Worm (Caenorhabditis elegans) whole organism, mixed stage, embryonic: Measurements from ENCODE around the gene W01A11.1.

ENCODE experiments used
- ceh-83 ChIP-seq: fragments of 200-800 bp; sonication (Bioruptor generic); optimal IDR thresholded peaks from 2 replicates; lab custom pipeline; 2018; ENCODE audit warnings: mild to moderate bottlenecking, missing genetic modification characterization, missing compliant biosample characterization
- ces-1 ChIP-seq: fragments of 150-350 bp; optimal IDR thresholded peaks from 2 replicates; lab custom pipeline; 2014; ENCODE audit warnings: missing biosample characterization, missing genetic modification reagents, missing genetic modification characterization
- drap-1 ChIP-seq: fragments of 200-800 bp; sonication (Bioruptor generic); optimal IDR thresholded peaks from 3 replicates; lab custom pipeline; 2018; ENCODE audit warnings: mild to moderate bottlenecking, missing genetic modification characterization, missing compliant biosample characterization
- flh-1 ChIP-seq: fragments of 200-800 bp; sonication (Bioruptor generic); optimal IDR thresholded peaks from 2 replicates; lab custom pipeline; 2018; ENCODE audit warnings: mild to moderate bottlenecking, missing genetic modification characterization, moderate library complexity, missing compliant biosample characterization
- lin-13 ChIP-seq: fragments of 150-350 bp; optimal IDR thresholded peaks from 2 replicates; lab custom pipeline; 2014; ENCODE audit warnings: missing biosample characterization, missing genetic modification characterization
- nhr-12 ChIP-seq: fragments of 150-350 bp; optimal IDR thresholded peaks from 2 replicates; lab custom pipeline; 2014; ENCODE audit warnings: missing biosample characterization, missing genetic modification characterization
- nhr-237 ChIP-seq: fragments of 150-350 bp; optimal IDR thresholded peaks from 2 replicates; lab custom pipeline; 2014; ENCODE audit warnings: missing biosample characterization, missing genetic modification characterization
- nhr-28 ChIP-seq: fragments of 150-350 bp; optimal IDR thresholded peaks from 2 replicates; lab custom pipeline; 2014; ENCODE audit warnings: missing biosample characterization, missing genetic modification characterization
- nhr-76 ChIP-seq: sonication (generic microtip); optimal IDR thresholded peaks from 2 replicates; lab custom pipeline; 2017; ENCODE audit warnings: missing biosample characterization, missing genetic modification characterization
- tbx-8 ChIP-seq: fragments of 200-800 bp; sonication (Bioruptor generic); optimal IDR thresholded peaks from 2 replicates; lab custom pipeline; 2018; ENCODE audit warnings: mild to moderate bottlenecking, missing genetic modification characterization, moderate library complexity, missing compliant biosample characterization
- unc-62 ChIP-seq: fragments of 150-350 bp; optimal IDR thresholded peaks from 2 replicates; lab custom pipeline; 2014; ENCODE audit warnings: missing biosample characterization, missing genetic modification reagents, missing genetic modification characterization

ce11 chrV:6487878-6488277, 11.1 kb upstream of the W01A11.1 start:
- no peak for TF ChIP-seq nhr-28
- TF ChIP-seq ces-1 (GFP tag; lab: Kevin White, UChicago), result no peak
- no peak for TF ChIP-seq ceh-83 (GFP tag; lab: Kevin White, UChicago)
- TF ChIP-seq drap-1 (GFP tag; lab: Kevin White, UChicago), result no peak
- no peak for TF ChIP-seq unc-62 (GFP tag; lab: Kevin White, UChicago)
- no peak for TF ChIP-seq flh-1 (GFP tag; lab: Kevin White, UChicago)
- no peak for TF ChIP-seq tbx-8 (GFP tag; lab: Kevin White, UChicago)
- no peak for TF ChIP-seq lin-13 (tag; lab: Kevin White, UChicago)
- no peak for TF ChIP-seq nhr-12 (tag; lab: Kevin White, UChicago)
- no peak for TF ChIP-seq nhr-237 (tag; lab: Kevin White, UChicago)
- no peak for TF ChIP-seq nhr-76 (tag; lab: Kevin White, UChicago)
